Worm (Caenorhabditis elegans): ENCODE results near the gene tag-191.

- TF ChIP-seq elt-4 (tag; optimal IDR thresholded peaks at IDR 0.05) (no peak), sox-4 (tag; optimal IDR thresholded peaks at IDR 0.05) (peak; percentile 23), unc-3 (GFP tag; conservative IDR thresholded peaks at IDR 0.05) (no peak), unc-3 (tag; optimal IDR thresholded peaks at IDR 0.05) (peak; percentile 1), nhr-232 (tag; optimal IDR thresholded peaks at IDR 0.05) (no peak), nfya-1 (tag; optimal IDR thresholded peaks at IDR 0.05) (peak; percentile 29), fax-1 (tag; optimal IDR thresholded peaks at IDR 0.05) (peak; percentile 12), K09A11.1 (tag; optimal IDR thresholded peaks at IDR 0.05; ENCODE audit: insufficient read depth) (peak; percentile 69), ceh-31 (tag; optimal IDR thresholded peaks at IDR 0.05) (peak; percentile 44)
Observed at ce11 chrV:14523788-14524582, 12.2 kb downstream of the tag-191 start, which contains the start of gene ril-1.
